Fruit fly (Drosophila melanogaster) whole organism: ENCODE data around the gene CG4004.

Experiments used
- CG8478 ChIP-seq: fragments of >200 bp; optimal IDR thresholded peaks from 2 replicates; lab custom pipeline; 2018; ENCODE audit warnings: inconsistent platforms
- Dll ChIP-seq: fragments of >200 bp; optimal IDR thresholded peaks from 2 replicates; lab custom pipeline; 2017
- pan ChIP-seq: fragments of >200 bp; optimal IDR thresholded peaks from 2 replicates; lab custom pipeline; 2017

DNA sequence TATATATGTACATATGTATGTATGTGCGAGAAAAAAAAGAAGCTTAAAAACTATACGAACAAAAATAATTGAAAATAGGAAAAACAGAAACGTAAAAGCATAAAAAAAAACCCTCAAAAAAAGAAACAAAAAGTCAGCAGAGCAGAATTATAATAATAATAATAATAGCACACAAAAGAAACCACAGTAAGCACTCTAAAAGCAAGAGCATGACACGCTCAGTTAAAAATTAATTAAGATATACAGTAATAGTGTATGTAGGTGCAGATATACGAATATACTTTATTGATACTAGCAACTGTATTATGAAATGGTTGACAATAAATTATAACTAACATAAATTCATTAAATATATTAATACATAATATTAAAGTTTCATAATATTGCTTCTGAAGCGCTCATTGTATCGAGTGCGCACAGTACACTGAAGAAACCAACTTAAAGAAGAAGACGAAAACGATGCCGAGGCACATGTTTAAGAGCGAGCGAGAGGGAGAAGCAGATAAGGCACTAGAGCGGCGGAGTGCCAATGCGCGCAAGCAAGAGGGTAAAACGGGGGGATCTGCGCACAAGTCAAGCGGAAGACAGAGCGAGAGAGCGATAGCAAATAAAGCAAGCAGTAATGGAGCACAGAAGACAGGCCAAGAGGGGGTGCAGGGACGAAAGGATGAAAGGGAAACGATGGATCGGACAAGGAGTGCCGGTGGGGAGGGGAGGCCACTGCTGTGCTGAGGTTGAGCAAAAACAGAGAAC, 9.1 kb upstream of the CG4004 start:
- no peak for TF ChIP-seq pan (lab: Kevin White, UChicago)
- TF ChIP-seq CG8478 (lab: Kevin White, UChicago): no peak
- no peak for TF ChIP-seq Dll (lab: Kevin White, UChicago)
